Worm (Caenorhabditis elegans) whole organism, L3 larva: ENCODE measurements around the gene F10A3.12.

Experiments
- R02D3.7 ChIP-seq: fragments of 150-350 bp; optimal IDR thresholded peaks from 2 replicates; lab custom pipeline; 2014; ENCODE audit warnings: missing biosample characterization, missing genetic modification characterization
- ceh-82 ChIP-seq: fragments of 150-350 bp; optimal IDR thresholded peaks from 2 replicates; lab custom pipeline; 2014; ENCODE audit warnings: missing biosample characterization, missing genetic modification characterization
- nhr-77 ChIP-seq: fragments of 150-350 bp; optimal IDR thresholded peaks from 2 replicates; lab custom pipeline; 2014; ENCODE audit warnings: missing biosample characterization, missing genetic modification characterization
- tbx-2 ChIP-seq: sonication (generic microtip); optimal IDR thresholded peaks from 2 replicates; lab custom pipeline; 2016; ENCODE audit warnings: mild to moderate bottlenecking, missing genetic modification characterization, missing compliant biosample characterization
- unc-62 ChIP-seq: fragments of 150-350 bp; sonication (generic microtip); optimal IDR thresholded peaks from 4 replicates; lab custom pipeline; 2014; ENCODE audit warnings: missing biosample characterization, missing genetic modification reagents, missing genetic modification characterization
- ztf-11 ChIP-seq: fragments of 150-350 bp; optimal IDR thresholded peaks from 2 replicates; lab custom pipeline; 2014; ENCODE audit warnings: missing biosample characterization, missing genetic modification characterization
- ztf-4 ChIP-seq: fragments of 150-350 bp; optimal IDR thresholded peaks from 2 replicates; lab custom pipeline; 2014; ENCODE audit warnings: missing biosample characterization, missing genetic modification characterization

ce11 chrV:16209837-16210236, 46.0 kb downstream of the F10A3.12 start, which contains the start of gene oac-15:
- TF ChIP-seq unc-62 (GFP tag; lab: Kevin White, UChicago) (no peak), ceh-82 (tag; lab: Kevin White, UChicago) (no peak), R02D3.7 (tag; lab: Kevin White, UChicago) (no peak), nhr-77 (tag; lab: Kevin White, UChicago) (no peak), ztf-11 (tag; lab: Kevin White, UChicago) (no peak), ztf-4 (tag; lab: Kevin White, UChicago) (no peak), tbx-2 (no peak)
